Worm (Caenorhabditis elegans) whole organism, L2 larva: ENCODE data around the gene sms-2.

Experiments
- C34F6.9 ChIP-seq: fragments of 150-350 bp; optimal IDR thresholded peaks from 2 replicates; lab custom pipeline; 2014; ENCODE audit warnings: missing biosample characterization, missing genetic modification characterization
- F13H6.1 ChIP-seq: sonication (generic microtip); optimal IDR thresholded peaks from 2 replicates; lab custom pipeline; 2016; ENCODE audit warnings: missing genetic modification characterization, missing compliant biosample characterization
- R02D3.7 ChIP-seq: fragments of 150-350 bp; optimal IDR thresholded peaks from 2 replicates; lab custom pipeline; 2014; ENCODE audit warnings: missing biosample characterization, missing genetic modification characterization
- Y55F3AM.14 ChIP-seq: fragments of 200-800 bp; sonication (Bioruptor generic); optimal IDR thresholded peaks from 2 replicates; lab custom pipeline; 2018; ENCODE audit warnings: mild to moderate bottlenecking, missing genetic modification characterization, missing compliant biosample characterization
- alr-1 ChIP-seq: fragments of 150-350 bp; optimal IDR thresholded peaks from 2 replicates; lab custom pipeline; 2014; ENCODE audit warnings: missing biosample characterization, missing genetic modification characterization
- aly-2 ChIP-seq: fragments of 150-350 bp; optimal IDR thresholded peaks from 2 replicates; lab custom pipeline; 2014; ENCODE audit warnings: missing biosample characterization, missing genetic modification characterization
- blmp-1 ChIP-seq: sonication (generic microtip); optimal IDR thresholded peaks from 2 replicates; lab custom pipeline; 2017; ENCODE audit warnings: missing genetic modification characterization, mild to moderate bottlenecking, missing compliant biosample characterization, antibody characterized with exemption, moderate library complexity; ENCODE audit not compliant: insufficient read depth
- ceh-16 ChIP-seq: fragments of 150-350 bp; optimal IDR thresholded peaks from 2 replicates; lab custom pipeline; 2014; ENCODE audit warnings: missing biosample characterization, missing genetic modification characterization
- crh-2 ChIP-seq: sonication (generic microtip); optimal IDR thresholded peaks from 2 replicates; lab custom pipeline; 2017; ENCODE audit warnings: missing biosample characterization, missing genetic modification characterization
- dmd-4 ChIP-seq: sonication (generic microtip); optimal IDR thresholded peaks from 2 replicates; lab custom pipeline; 2017; ENCODE audit warnings: missing biosample characterization, missing genetic modification characterization
- egl-27 ChIP-seq: sonication (generic microtip); optimal IDR thresholded peaks from 3 replicates; lab custom pipeline; 2017; ENCODE audit warnings: missing biosample characterization, missing genetic modification reagents, missing genetic modification characterization
- elt-3 ChIP-seq: sonication (generic microtip); optimal IDR thresholded peaks from 2 replicates; lab custom pipeline; 2017; ENCODE audit warnings: missing biosample characterization, missing genetic modification characterization
- fos-1 ChIP-seq: fragments of 150-350 bp; optimal IDR thresholded peaks from 2 replicates; lab custom pipeline; 2014; ENCODE audit warnings: missing biosample characterization, missing genetic modification characterization
- lin-11 ChIP-seq: fragments of 150-350 bp; sonication (generic microtip); optimal IDR thresholded peaks from 2 replicates; lab custom pipeline; 2014; ENCODE audit warnings: missing biosample characterization, missing genetic modification characterization, inconsistent platforms, mixed read lengths
- lin-13 ChIP-seq: fragments of 150-350 bp; optimal IDR thresholded peaks from 2 replicates; lab custom pipeline; 2014; ENCODE audit warnings: missing biosample characterization, missing genetic modification reagents, missing genetic modification characterization
- lsy-2 ChIP-seq, 2 experiments: fragments of 150-350 bp in 1 of 2; sonication (generic microtip) in 1 of 2; optimal IDR thresholded peaks; 2 replicates each; lab custom pipeline; 2014 to 2017; ENCODE audit warnings: missing biosample characterization in 2 of 2, missing genetic modification characterization in 2 of 2
- mdl-1 ChIP-seq, 2 experiments: fragments of 150-350 bp in 1 of 2; sonication (generic microtip) in 1 of 2; optimal IDR thresholded peaks; 2 replicates each; lab custom pipeline; 2017; ENCODE audit warnings: missing biosample characterization in 2 of 2, missing genetic modification characterization in 2 of 2
- nhr-10 ChIP-seq: sonication (generic microtip); optimal IDR thresholded peaks from 2 replicates; lab custom pipeline; 2017; ENCODE audit warnings: missing biosample characterization, missing genetic modification characterization
- nhr-11 ChIP-seq: fragments of 150-350 bp; optimal IDR thresholded peaks from 2 replicates; lab custom pipeline; 2014; ENCODE audit warnings: missing biosample characterization, missing genetic modification characterization
- nhr-12 ChIP-seq: fragments of 150-350 bp; optimal IDR thresholded peaks from 2 replicates; lab custom pipeline; 2014; ENCODE audit warnings: missing biosample characterization, missing genetic modification characterization
- nhr-129 ChIP-seq: fragments of 150-350 bp; optimal IDR thresholded peaks from 2 replicates; lab custom pipeline; 2014; ENCODE audit warnings: missing biosample characterization, missing genetic modification characterization
- nhr-21 ChIP-seq: fragments of 150-350 bp; optimal IDR thresholded peaks from 2 replicates; lab custom pipeline; 2014; ENCODE audit warnings: missing biosample characterization, missing genetic modification characterization
- nhr-23 ChIP-seq: fragments of 150-350 bp; optimal IDR thresholded peaks from 2 replicates; lab custom pipeline; 2014; ENCODE audit warnings: missing biosample characterization, missing genetic modification reagents, missing genetic modification characterization
- nhr-237 ChIP-seq: fragments of 150-350 bp; optimal IDR thresholded peaks from 2 replicates; lab custom pipeline; 2014; ENCODE audit warnings: missing biosample characterization, missing genetic modification characterization
- nhr-6 ChIP-seq: fragments of 150-350 bp; optimal IDR thresholded peaks from 2 replicates; lab custom pipeline; 2014; ENCODE audit warnings: missing biosample characterization, missing genetic modification characterization
- nhr-77 ChIP-seq: fragments of 150-350 bp; optimal IDR thresholded peaks from 2 replicates; lab custom pipeline; 2014; ENCODE audit warnings: missing biosample characterization, missing genetic modification characterization
- peb-1 ChIP-seq: fragments of 150-350 bp; optimal IDR thresholded peaks from 2 replicates; lab custom pipeline; 2014; ENCODE audit warnings: missing biosample characterization, missing genetic modification characterization
- sem-4 ChIP-seq: fragments of 150-350 bp; optimal IDR thresholded peaks from 2 replicates; lab custom pipeline; 2014; ENCODE audit warnings: missing biosample characterization, missing genetic modification reagents, missing genetic modification characterization
- sma-9 ChIP-seq, 2 experiments: fragments of 150-350 bp in 1 of 2; sonication (generic microtip) in 1 of 2; optimal IDR thresholded peaks; 2 replicates each; lab custom pipeline; 2014 to 2016; ENCODE audit warnings: missing genetic modification characterization in 2 of 2, mild to moderate bottlenecking in 1 of 2, missing biosample characterization in 1 of 2, missing compliant biosample characterization in 1 of 2, missing genetic modification reagents in 1 of 2, moderate library complexity in 1 of 2
- unc-39 ChIP-seq: fragments of 150-350 bp; optimal IDR thresholded peaks from 2 replicates; lab custom pipeline; 2014; ENCODE audit warnings: missing biosample characterization, missing genetic modification characterization
- unc-55 ChIP-seq: fragments of 150-350 bp; sonication (generic microtip); optimal IDR thresholded peaks from 3 replicates; lab custom pipeline; 2014; ENCODE audit warnings: missing biosample characterization, missing genetic modification reagents, missing genetic modification characterization
- zag-1 ChIP-seq: fragments of 150-350 bp; optimal IDR thresholded peaks from 2 replicates; lab custom pipeline; 2014; ENCODE audit warnings: missing biosample characterization, missing genetic modification characterization
- ztf-1 ChIP-seq: fragments of 200-800 bp; sonication (Bioruptor generic); conservative IDR thresholded peaks from 2 replicates; pipeline ENCODE4 v1.3.6; 2022; ENCODE audit warnings: missing genetic modification characterization, missing compliant biosample characterization
- ztf-4 ChIP-seq: fragments of 150-350 bp; optimal IDR thresholded peaks from 2 replicates; lab custom pipeline; 2014; ENCODE audit warnings: missing biosample characterization, missing genetic modification characterization

The sms-2 gene

ce11 chrX:912990-913389 is 35.7 kb downstream of the sms-2 start, which contains the start of gene F35H12.6:
Gene F35H12.6 (plus strand): TSS chrX:913290.
- TF ChIP-seq unc-55 (GFP tag; lab: Kevin White, UChicago) (no peak), nhr-237 (tag; lab: Kevin White, UChicago) (no peak), nhr-21 (tag; lab: Kevin White, UChicago) (no peak), egl-27 (tag; lab: Kevin White, UChicago) (no peak), Y55F3AM.14 (GFP tag; lab: Kevin White, UChicago) (no peak), peb-1 (tag; lab: Kevin White, UChicago) (no peak), lin-13 (GFP tag; lab: Kevin White, UChicago) (no peak), nhr-23 (tag; lab: Kevin White, UChicago) (no peak), ztf-4 (tag; lab: Kevin White, UChicago) (no peak), dmd-4 (tag; lab: Kevin White, UChicago) (no peak), fos-1 (no peak), ceh-16 (tag; lab: Kevin White, UChicago) (no peak), C34F6.9 (tag; lab: Kevin White, UChicago) (no peak), mdl-1 (tag; optimal IDR thresholded peaks at IDR 0.05; lab: Kevin White, UChicago) (no peak), blmp-1 (no peak), sem-4 (tag; lab: Kevin White, UChicago) (no peak), unc-39 (tag; lab: Kevin White, UChicago) (no peak), nhr-129 (tag; lab: Kevin White, UChicago) (no peak)

ce11 chrX:912564-912963 is 36.1 kb downstream of the sms-2 start:
- TF ChIP-seq nhr-21 (tag; lab: Kevin White, UChicago): no peak
- no peak for TF ChIP-seq crh-2 (tag; lab: Kevin White, UChicago)
- TF ChIP-seq unc-39 (tag; lab: Kevin White, UChicago): no peak
- TF ChIP-seq fos-1: no peak
- no peak for TF ChIP-seq lsy-2 (tag; optimal IDR thresholded peaks at IDR 0.05; lab: Kevin White, UChicago)
- no peak for TF ChIP-seq blmp-1
- no peak for TF ChIP-seq nhr-11 (tag; lab: Kevin White, UChicago)
- TF ChIP-seq lin-13 (GFP tag; lab: Kevin White, UChicago): no peak

ce11 chrX:910337-910736 is 38.3 kb downstream of the sms-2 start:
- no peak for TF ChIP-seq zag-1 (tag; lab: Kevin White, UChicago)
- TF ChIP-seq nhr-6 (tag; lab: Kevin White, UChicago): no peak
- TF ChIP-seq nhr-21 (tag; lab: Kevin White, UChicago): no peak
- TF ChIP-seq lin-11: peak; percentile 46
- no peak for TF ChIP-seq lin-13 (GFP tag; lab: Kevin White, UChicago)
- TF ChIP-seq C34F6.9 (tag; lab: Kevin White, UChicago): peak; percentile 42
- no peak for TF ChIP-seq egl-27 (tag; lab: Kevin White, UChicago)
- TF ChIP-seq elt-3 (tag; lab: Kevin White, UChicago): no peak
- TF ChIP-seq blmp-1: no peak
- no peak for TF ChIP-seq nhr-11 (tag; lab: Kevin White, UChicago)
- no peak for TF ChIP-seq unc-39 (tag; lab: Kevin White, UChicago)
- TF ChIP-seq ztf-4 (tag; lab: Kevin White, UChicago): no peak
- peak; percentile 48 for TF ChIP-seq unc-55 (GFP tag; lab: Kevin White, UChicago)
- no peak for TF ChIP-seq mdl-1 (tag; optimal IDR thresholded peaks at IDR 0.05; lab: Kevin White, UChicago)
- TF ChIP-seq ztf-1 (GFP tag; lab: Robert Waterston, UW): no peak
- TF ChIP-seq sma-9 (GFP tag; optimal IDR thresholded peaks at IDR 0.05; lab: Kevin White, UChicago): peak; percentile 1
- no peak for TF ChIP-seq sma-9 (tag; optimal IDR thresholded peaks at IDR 0.05; lab: Kevin White, UChicago)
- TF ChIP-seq nhr-77: no peak
- no peak for TF ChIP-seq nhr-237 (tag; lab: Kevin White, UChicago)
- TF ChIP-seq nhr-10: no peak
- TF ChIP-seq nhr-23 (tag; lab: Kevin White, UChicago): no peak
- TF ChIP-seq aly-2 (tag; lab: Kevin White, UChicago): no peak
- TF ChIP-seq F13H6.1: no peak
- TF ChIP-seq nhr-12 (tag; lab: Kevin White, UChicago): no peak
- TF ChIP-seq crh-2 (tag; lab: Kevin White, UChicago): peak; percentile 2
- no peak for TF ChIP-seq fos-1
- TF ChIP-seq Y55F3AM.14 (GFP tag; lab: Kevin White, UChicago): no peak
- no peak for TF ChIP-seq alr-1 (tag; lab: Kevin White, UChicago)
- no peak for TF ChIP-seq R02D3.7 (tag; lab: Kevin White, UChicago)

ce11 chrX:902512-902911 is 46.2 kb downstream of the sms-2 start, which contains the start of gene ZC13.10:
Gene ZC13.10 (minus strand): TSS chrX:902612.
- TF ChIP-seq blmp-1: no peak
- TF ChIP-seq, all 48 proteins: peak for 0
